Fruit fly (Drosophila melanogaster): ENCODE measurements around the gene CG1792.
A peak's percentile ranks its signal among the peaks of the same experiment; 100 is the strongest.

The CG1792 gene

DNA sequence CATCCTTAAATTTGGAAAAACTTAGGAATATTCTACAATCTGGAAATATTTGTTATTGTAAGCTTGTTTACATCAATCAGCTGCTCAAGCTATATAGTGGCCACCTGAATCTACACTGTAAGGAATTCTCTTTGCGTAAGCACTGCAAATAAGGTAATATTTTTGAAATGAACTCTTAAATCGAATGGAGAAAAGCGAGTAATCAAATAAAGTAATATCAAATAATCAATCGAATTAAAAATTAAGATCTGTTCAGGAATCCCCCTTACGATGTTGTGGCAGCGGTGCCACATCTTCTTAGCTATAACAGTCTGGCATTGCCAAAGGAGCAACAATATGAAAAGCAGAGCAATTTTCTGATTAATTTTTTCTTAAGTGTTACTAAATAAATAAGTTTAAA is at the start of gene CG1792, which contains the start of gene Mnat9:
Gene CG1792 (plus strand): TSS at position 303 of the 400 bp plus-strand sequence.
Gene Mnat9 (minus strand): TSS at position 160 of the 400 bp plus-strand sequence.
- peak; percentile 97 for TF ChIP-seq CG3281 (GFP tag; optimal IDR thresholded peaks at IDR 0.05)
- peak; percentile 95 for TF ChIP-seq CG1529 (GFP tag; optimal IDR thresholded peaks at IDR 0.05)
- TF ChIP-seq NC2β (GFP tag; optimal IDR thresholded peaks at IDR 0.05): peak; percentile 98
- TF ChIP-seq CG8944 (GFP tag; optimal IDR thresholded peaks at IDR 0.05): peak; percentile 99
- peak in 1 of 3 experiments; percentile 77 for TF ChIP-seq Stat92E (GFP tag; optimal IDR thresholded peaks at IDR 0.05)
- peak; percentile 93 for TF ChIP-seq CG7271 (tag; optimal IDR thresholded peaks at IDR 0.05)
- no peak for TF ChIP-seq mld (GFP tag; IDR thresholded peaks at IDR 0.05; ENCODE audit: partially characterized antibody)
- TF ChIP-seq CG11504 (tag; optimal IDR thresholded peaks at IDR 0.05): peak; percentile 97
- TF ChIP-seq fd96Cb (tag; optimal IDR thresholded peaks at IDR 0.05): peak; percentile 99
- peak; percentile 83 for TF ChIP-seq grn (GFP tag; optimal IDR thresholded peaks at IDR 0.05)
- TF ChIP-seq CG18476 (GFP tag; optimal IDR thresholded peaks at IDR 0.05): peak; percentile 99
- peak; percentile 90 for TF ChIP-seq CG2116 (GFP tag; optimal IDR thresholded peaks at IDR 0.05)
- peak; percentile 94 for TF ChIP-seq CG6854 (GFP tag; optimal IDR thresholded peaks at IDR 0.05)
- peak; percentile 95 for TF ChIP-seq scrt (GFP tag; optimal IDR thresholded peaks at IDR 0.05)
- peak; percentile 96 for TF ChIP-seq CG13894 (tag; optimal IDR thresholded peaks at IDR 0.05)
- TF ChIP-seq Hsf (GFP tag; optimal IDR thresholded peaks at IDR 0.05): peak; percentile 99
- peak; percentile 95 for TF ChIP-seq croc (GFP tag; conservative IDR thresholded peaks at IDR 0.05)
- TF ChIP-seq Tbp (GFP tag; optimal IDR thresholded peaks at IDR 0.05): no peak
- TF ChIP-seq CG13624 (GFP tag; optimal IDR thresholded peaks at IDR 0.05): peak; percentile 99
- peak; percentile 96 for TF ChIP-seq CG6813 (GFP tag; optimal IDR thresholded peaks at IDR 0.05)
- TF ChIP-seq CG7963 (GFP tag; IDR thresholded peaks at IDR 0.05; ENCODE audit: partially characterized antibody): no peak
- TF ChIP-seq lab (GFP tag; optimal IDR thresholded peaks at IDR 0.05): peak; percentile 99
- TF ChIP-seq Sin3A (optimal IDR thresholded peaks at IDR 0.05): no peak
- TF ChIP-seq her (GFP tag; optimal IDR thresholded peaks at IDR 0.05): peak; percentile 96
- TF ChIP-seq CG17385 (GFP tag; optimal IDR thresholded peaks at IDR 0.05): peak; percentile 95
- TF ChIP-seq Dref (GFP tag; IDR thresholded peaks at IDR 0.05): peak; percentile 54
- TF ChIP-seq Gug (GFP tag; IDR thresholded peaks at IDR 0.05): peak; percentile 99
- TF ChIP-seq Hr39 (optimal IDR thresholded peaks at IDR 0.05): no peak
- TF ChIP-seq CG14441 (GFP tag; IDR thresholded peaks at IDR 0.05): peak; percentile 100
- peak; percentile 96 for TF ChIP-seq eyg (GFP tag; optimal IDR thresholded peaks at IDR 0.05)
- TF ChIP-seq B-H1 (GFP tag; IDR thresholded peaks at IDR 0.05): peak; percentile 99
- TF ChIP-seq CG13123 (GFP tag; optimal IDR thresholded peaks at IDR 0.05): peak; percentile 97
- peak; percentile 94 for TF ChIP-seq CG7556 (GFP tag; optimal IDR thresholded peaks at IDR 0.05)
- TF ChIP-seq CG4854 (GFP tag; optimal IDR thresholded peaks at IDR 0.05): peak; percentile 98
- no peak for TF ChIP-seq sqz (GFP tag; optimal IDR thresholded peaks at IDR 0.05)
- TF ChIP-seq CG10267 (tag; optimal IDR thresholded peaks at IDR 0.05): peak; percentile 93
- TF ChIP-seq CG1647 (GFP tag; optimal IDR thresholded peaks at IDR 0.05): peak; percentile 99
- TF ChIP-seq CG15269 (tag; optimal IDR thresholded peaks at IDR 0.05): peak; percentile 98
- peak; percentile 84 for TF ChIP-seq CG15073 (GFP tag; optimal IDR thresholded peaks at IDR 0.05)
- peak; percentile 99 for TF ChIP-seq CG30403 (GFP tag; optimal IDR thresholded peaks at IDR 0.05)
- TF ChIP-seq da (GFP tag; optimal IDR thresholded peaks at IDR 0.05): peak; percentile 98
- TF ChIP-seq luna (GFP tag; optimal IDR thresholded peaks at IDR 0.05): peak; percentile 97
- TF ChIP-seq CG4360 (GFP tag; IDR thresholded peaks at IDR 0.05): peak; percentile 88
- peak; percentile 93 for TF ChIP-seq CG11723 (GFP tag; optimal IDR thresholded peaks at IDR 0.05)
- TF ChIP-seq sens-2 (GFP tag; IDR thresholded peaks at IDR 0.05): peak; percentile 99
- peak; percentile 66 for TF ChIP-seq CTCF (GFP tag; optimal IDR thresholded peaks at IDR 0.05)
- TF ChIP-seq cg (GFP tag; optimal IDR thresholded peaks at IDR 0.05): peak; percentile 8
- TF ChIP-seq bsh (GFP tag; optimal IDR thresholded peaks at IDR 0.05): peak; percentile 89 to 99
- peak; percentile 88 for TF ChIP-seq CG3163 (GFP tag; optimal IDR thresholded peaks at IDR 0.05)
- peak; percentile 98 for TF ChIP-seq CG31224 (GFP tag; IDR thresholded peaks at IDR 0.05)
- TF ChIP-seq CG2120 (GFP tag; optimal IDR thresholded peaks at IDR 0.05): peak; percentile 99
- TF ChIP-seq sob (GFP tag; IDR thresholded peaks at IDR 0.05): peak; percentile 100

All from whole organism, embryonic.